Worm (Caenorhabditis elegans) whole organism, L4 larva: ENCODE results near the gene Y39E4B.6.

Experiments used
- D1046.2 ChIP-seq: fragments of 200-800 bp; sonication (Bioruptor generic); IDR thresholded peaks from 2 replicates; pipeline ENCODE4 v1.3.6; 2022; ENCODE audit warnings: missing genetic modification characterization, missing compliant biosample characterization
- F10B5.3 ChIP-seq: sonication (generic microtip); optimal IDR thresholded peaks from 2 replicates; lab custom pipeline; 2016; ENCODE audit warnings: mild to moderate bottlenecking, missing genetic modification characterization, missing compliant biosample characterization
- F37D6.2 ChIP-seq: sonication (generic microtip); optimal IDR thresholded peaks from 2 replicates; lab custom pipeline; 2016; ENCODE audit warnings: mild to moderate bottlenecking, missing genetic modification characterization, missing compliant biosample characterization
- F44E2.7 ChIP-seq: fragments of 200-800 bp; sonication (Bioruptor generic); IDR thresholded peaks from 2 replicates; pipeline ENCODE4 v2.1.2; 2022; ENCODE audit warnings: missing genetic modification characterization, missing compliant biosample characterization
- T26A8.4 ChIP-seq: fragments of 200-800 bp; sonication (Bioruptor generic); IDR thresholded peaks from 2 replicates; pipeline ENCODE4 v1.3.6; 2022; ENCODE audit warnings: missing genetic modification characterization, missing compliant biosample characterization
- Y105C5A.15 ChIP-seq: fragments of 200-800 bp; sonication (Bioruptor generic); IDR thresholded peaks from 2 replicates; pipeline ENCODE4 v1.3.6; 2022; ENCODE audit warnings: missing genetic modification characterization, missing compliant biosample characterization
- Y75B8A.6 ChIP-seq: fragments of 200-800 bp; sonication (Bioruptor generic); IDR thresholded peaks from 2 replicates; pipeline ENCODE4 v1.3.6; 2022; ENCODE audit warnings: missing genetic modification reagents, missing genetic modification characterization, missing compliant biosample characterization
- ZK337.2 ChIP-seq: fragments of 200-800 bp; sonication (Bioruptor generic); IDR thresholded peaks from 2 replicates; pipeline ENCODE4 v1.3.6; 2022; ENCODE audit warnings: missing genetic modification reagents, missing genetic modification characterization, missing compliant biosample characterization
- ZK546.5 ChIP-seq, 2 experiments: sonication (generic microtip); optimal IDR thresholded peaks; 2 replicates each; lab custom pipeline; 2017; ENCODE audit warnings: missing biosample characterization in 2 of 2, missing genetic modification characterization in 2 of 2
- aha-1 ChIP-seq: fragments of 150-350 bp; peaks from one replicate; lab custom pipeline; 2014; ENCODE audit warnings: missing biosample characterization, missing genetic modification characterization
- ceh-32 ChIP-seq: sonication (generic microtip); optimal IDR thresholded peaks from 2 replicates; lab custom pipeline; 2016; ENCODE audit warnings: mild to moderate bottlenecking, missing genetic modification characterization, missing compliant biosample characterization; ENCODE audit not compliant: poor library complexity
- ceh-44 ChIP-seq: fragments of 200-800 bp; sonication (Bioruptor generic); IDR thresholded peaks from 2 replicates; pipeline ENCODE4 v1.3.6; 2022; ENCODE audit warnings: missing genetic modification reagents, missing genetic modification characterization, missing compliant biosample characterization
- ctbp-1 ChIP-seq: fragments of 200-800 bp; sonication (Bioruptor generic); IDR thresholded peaks from 2 replicates; pipeline ENCODE4 v1.3.6; 2022; ENCODE audit warnings: missing genetic modification reagents, missing genetic modification characterization, missing compliant biosample characterization
- daf-12 ChIP-seq: fragments of 150-350 bp; optimal IDR thresholded peaks from 2 replicates; lab custom pipeline; 2014; ENCODE audit warnings: missing biosample characterization, missing genetic modification reagents, missing genetic modification characterization
- daf-16 ChIP-seq, 3 experiments: sonication (generic microtip); optimal IDR thresholded peaks; 2 replicates each; lab custom pipeline; 2016 to 2017; ENCODE audit warnings: missing genetic modification characterization in 3 of 3, missing genetic modification reagents in 3 of 3, mild to moderate bottlenecking in 2 of 3, missing compliant biosample characterization in 2 of 3, missing biosample characterization in 1 of 3, moderate library complexity in 1 of 3
- daf-8 ChIP-seq: fragments of 200-800 bp; sonication (Bioruptor generic); IDR thresholded peaks from 2 replicates; pipeline ENCODE4 v1.3.6; 2022; ENCODE audit warnings: missing genetic modification characterization, missing compliant biosample characterization
- dmd-6 ChIP-seq: fragments of 200-800 bp; sonication (Bioruptor generic); IDR thresholded peaks from 2 replicates; pipeline ENCODE4 v1.3.6; 2022; ENCODE audit warnings: missing genetic modification reagents, missing genetic modification characterization, missing compliant biosample characterization
- dmd-8 ChIP-seq: fragments of 200-800 bp; sonication (Bioruptor generic); IDR thresholded peaks from 2 replicates; pipeline ENCODE4 v1.3.6; 2022; ENCODE audit warnings: missing genetic modification characterization, missing compliant biosample characterization
- dpl-1 ChIP-seq: fragments of 150-350 bp; optimal IDR thresholded peaks from 2 replicates; lab custom pipeline; 2014; ENCODE audit warnings: missing biosample characterization, missing genetic modification reagents, missing genetic modification characterization
- egl-43 ChIP-seq: fragments of 200-800 bp; sonication (Bioruptor generic); IDR thresholded peaks from 2 replicates; pipeline ENCODE4 v1.3.6; 2022; ENCODE audit warnings: missing genetic modification reagents, missing genetic modification characterization, missing compliant biosample characterization
- fkh-10 ChIP-seq: fragments of 150-350 bp; optimal IDR thresholded peaks from 2 replicates; lab custom pipeline; 2014; ENCODE audit warnings: missing biosample characterization, missing genetic modification reagents, missing genetic modification characterization
- gei-8 ChIP-seq: fragments of 200-800 bp; sonication (Bioruptor generic); optimal IDR thresholded peaks from 2 replicates; lab custom pipeline; 2018; ENCODE audit warnings: mild to moderate bottlenecking, missing genetic modification characterization, missing compliant biosample characterization
- hlh-11 ChIP-seq: fragments of 200-800 bp; sonication (Bioruptor generic); optimal IDR thresholded peaks from 2 replicates; lab custom pipeline; 2018; ENCODE audit warnings: mild to moderate bottlenecking, missing genetic modification characterization, missing compliant biosample characterization
- hlh-30 ChIP-seq: sonication (generic microtip); optimal IDR thresholded peaks from 2 replicates; lab custom pipeline; 2017; ENCODE audit warnings: antibody characterized with exemption, mild to moderate bottlenecking, missing genetic modification characterization, missing compliant biosample characterization; ENCODE audit not compliant: insufficient read depth
- jun-1 ChIP-seq: fragments of 150-350 bp; optimal IDR thresholded peaks from 2 replicates; lab custom pipeline; 2014; ENCODE audit warnings: missing biosample characterization, missing genetic modification reagents, missing genetic modification characterization
- lin-13 ChIP-seq: fragments of 150-350 bp; optimal IDR thresholded peaks from 2 replicates; lab custom pipeline; 2014; ENCODE audit warnings: missing biosample characterization, missing genetic modification reagents, missing genetic modification characterization
- lin-29 ChIP-seq: fragments of 200-800 bp; sonication (Bioruptor generic); IDR thresholded peaks from 2 replicates; pipeline ENCODE4 v1.3.6; 2022; ENCODE audit warnings: missing genetic modification reagents, missing genetic modification characterization, missing compliant biosample characterization
- lin-38 ChIP-seq: fragments of 200-800 bp; sonication (Bioruptor generic); IDR thresholded peaks from 2 replicates; pipeline ENCODE4 v1.3.6; 2022; ENCODE audit warnings: missing genetic modification reagents, missing genetic modification characterization, missing compliant biosample characterization
- lsy-2 ChIP-seq, 2 experiments: fragments of 150-350 bp in 1 of 2; sonication (generic microtip) in 1 of 2; optimal IDR thresholded peaks; 2 replicates each; lab custom pipeline; 2014 to 2017; ENCODE audit warnings: missing biosample characterization in 2 of 2, missing genetic modification characterization in 2 of 2
- madf-9 ChIP-seq: fragments of 200-800 bp; sonication (Bioruptor generic); conservative IDR thresholded peaks from 2 replicates; pipeline ENCODE4 v1.3.6; 2022; ENCODE audit warnings: missing genetic modification reagents, missing genetic modification characterization, missing compliant biosample characterization
- mep-1 ChIP-seq: fragments of 150-350 bp; sonication (generic microtip); optimal IDR thresholded peaks from 3 replicates; lab custom pipeline; 2014; ENCODE audit warnings: missing biosample characterization, missing genetic modification characterization
- mxl-2 ChIP-seq: fragments of 200-800 bp; sonication (Bioruptor generic); conservative IDR thresholded peaks from 2 replicates; pipeline ENCODE4 v1.3.6; 2022; ENCODE audit warnings: missing genetic modification reagents, missing genetic modification characterization, missing compliant biosample characterization
- nhr-102 ChIP-seq: sonication (generic microtip); optimal IDR thresholded peaks from 2 replicates; lab custom pipeline; 2016; ENCODE audit warnings: mild to moderate bottlenecking, missing genetic modification characterization, moderate library complexity, missing compliant biosample characterization
- nhr-11 ChIP-seq: fragments of 150-350 bp; optimal IDR thresholded peaks from 2 replicates; lab custom pipeline; 2014; ENCODE audit warnings: missing biosample characterization, missing genetic modification characterization
- nhr-237 ChIP-seq: sonication (generic microtip); optimal IDR thresholded peaks from 2 replicates; lab custom pipeline; 2017; ENCODE audit warnings: missing biosample characterization, missing genetic modification characterization
- nhr-25 ChIP-seq: sonication (generic microtip); optimal IDR thresholded peaks from 2 replicates; lab custom pipeline; 2017; ENCODE audit warnings: missing genetic modification characterization, mild to moderate bottlenecking, missing compliant biosample characterization, antibody characterized with exemption, moderate library complexity, borderline replicate concordance; ENCODE audit not compliant: insufficient read depth
- nhr-28 ChIP-seq: fragments of 150-350 bp; optimal IDR thresholded peaks from 2 replicates; lab custom pipeline; 2014; ENCODE audit warnings: missing biosample characterization, missing genetic modification characterization
- nhr-48 ChIP-seq: sonication (generic microtip); optimal IDR thresholded peaks from 2 replicates; lab custom pipeline; 2016; ENCODE audit warnings: mild to moderate bottlenecking, missing genetic modification characterization, missing compliant biosample characterization
- nhr-6 ChIP-seq: fragments of 150-350 bp; optimal IDR thresholded peaks from 2 replicates; lab custom pipeline; 2014; ENCODE audit warnings: missing biosample characterization, missing genetic modification characterization
- nhr-76 ChIP-seq: fragments of 150-350 bp; optimal IDR thresholded peaks from 2 replicates; lab custom pipeline; 2014; ENCODE audit warnings: missing biosample characterization, missing genetic modification characterization
- php-3 ChIP-seq: fragments of 200-800 bp; sonication (Bioruptor generic); IDR thresholded peaks from 2 replicates; pipeline ENCODE4 v1.3.6; 2022; ENCODE audit warnings: missing genetic modification reagents, missing genetic modification characterization, missing compliant biosample characterization
- pqm-1 ChIP-seq: sonication (generic microtip); optimal IDR thresholded peaks from 2 replicates; lab custom pipeline; 2017; ENCODE audit warnings: missing biosample characterization, missing genetic modification characterization
- rbr-2 ChIP-seq: sonication (generic microtip); optimal IDR thresholded peaks from 2 replicates; lab custom pipeline; 2016; ENCODE audit warnings: missing genotype, missing genetic modification characterization, missing compliant biosample characterization
- skn-1 ChIP-seq: fragments of 150-350 bp; optimal IDR thresholded peaks from 2 replicates; lab custom pipeline; 2014; ENCODE audit warnings: missing biosample characterization, missing genetic modification characterization
- snpc-1.2 ChIP-seq: fragments of 200-800 bp; sonication (Bioruptor generic); IDR thresholded peaks from 2 replicates; pipeline ENCODE4 v1.3.6; 2022; ENCODE audit warnings: missing genetic modification reagents, missing genetic modification characterization, missing compliant biosample characterization
- spr-3 ChIP-seq: fragments of 200-800 bp; sonication (Bioruptor generic); optimal IDR thresholded peaks from 2 replicates; lab custom pipeline; 2018; ENCODE audit warnings: mild to moderate bottlenecking, missing genetic modification characterization, missing compliant biosample characterization
- unc-39 ChIP-seq: sonication (generic microtip); optimal IDR thresholded peaks from 2 replicates; lab custom pipeline; 2017; ENCODE audit warnings: missing biosample characterization, missing genetic modification characterization
- zag-1 ChIP-seq: fragments of 150-350 bp; optimal IDR thresholded peaks from 2 replicates; lab custom pipeline; 2014; ENCODE audit warnings: missing biosample characterization, missing genetic modification characterization
- zfp-2 ChIP-seq: sonication (generic microtip); optimal IDR thresholded peaks from 2 replicates; lab custom pipeline; 2016; ENCODE audit warnings: mild to moderate bottlenecking, missing genetic modification characterization, missing compliant biosample characterization
- zfp-3 ChIP-seq: fragments of 200-800 bp; sonication (Bioruptor generic); conservative IDR thresholded peaks from 2 replicates; pipeline ENCODE4 v1.3.6; 2022; ENCODE audit warnings: missing genetic modification reagents, missing genetic modification characterization, missing compliant biosample characterization
- zip-2 ChIP-seq: fragments of 150-350 bp; optimal IDR thresholded peaks from 2 replicates; lab custom pipeline; 2014; ENCODE audit warnings: missing biosample characterization, missing genetic modification characterization
- ztf-7 ChIP-seq: fragments of 150-350 bp; optimal IDR thresholded peaks from 2 replicates; lab custom pipeline; 2014; ENCODE audit warnings: missing biosample characterization, missing genetic modification characterization

Gene Y39E4B.6

DNA sequence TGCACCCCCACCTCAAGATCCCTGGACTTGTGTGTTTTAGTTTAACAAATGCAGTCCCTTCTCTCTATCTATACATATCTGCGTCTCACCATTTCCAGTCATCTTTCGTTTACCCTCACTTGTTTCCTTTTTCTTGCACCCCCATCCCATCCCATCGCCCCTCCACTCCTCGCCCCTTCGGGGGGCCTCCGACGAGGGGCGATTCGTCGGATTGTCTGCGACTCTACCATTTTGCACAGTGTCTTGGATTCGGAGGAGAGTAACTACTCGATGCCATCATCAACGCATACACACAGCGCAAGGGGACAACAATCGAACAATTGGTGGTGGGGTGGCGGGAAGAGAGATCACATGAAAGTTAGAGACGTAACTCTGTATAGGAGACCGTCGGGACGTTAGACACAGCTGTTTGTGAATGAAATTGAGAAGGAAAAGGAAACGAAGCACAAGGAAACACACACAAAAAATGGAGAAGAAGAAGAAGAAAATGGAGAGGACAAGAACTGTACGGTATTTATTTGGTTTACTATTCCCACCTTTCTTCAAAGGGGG, 8.1 kb upstream of the Y39E4B.6 start (continued):
- peak; percentile 70 for TF ChIP-seq nhr-25
- peak; percentile 33 for TF ChIP-seq pqm-1
- no peak for TF ChIP-seq zip-2 (tag; lab: Kevin White, UChicago)
- TF ChIP-seq ctbp-1, result peak; percentile 93
- peak; percentile 48; the same call in 1 of the 2 replicates for TF ChIP-seq php-3 (GFP tag; lab: Robert Waterston, UW)
- TF ChIP-seq nhr-48 (tag; lab: Kevin White, UChicago), result peak; percentile 79
- TF ChIP-seq F44E2.7 (GFP tag; lab: Robert Waterston, UW), result no peak
- TF ChIP-seq jun-1 (tag; lab: Kevin White, UChicago), result peak; percentile 88
- TF ChIP-seq daf-12, result no peak
- peak; percentile 25 for TF ChIP-seq ztf-7 (tag; lab: Kevin White, UChicago)
- peak; percentile 63 for TF ChIP-seq lin-38
- TF ChIP-seq Y75B8A.6, result no peak
- TF ChIP-seq D1046.2 (GFP tag; lab: Robert Waterston, UW), result no peak
- TF ChIP-seq hlh-11 (tag; lab: Kevin White, UChicago), result peak; percentile 98
- peak; percentile 97 for TF ChIP-seq hlh-30 (tag; lab: Kevin White, UChicago)
- no peak for TF ChIP-seq nhr-76
- TF ChIP-seq lin-29 (GFP tag; lab: Robert Waterston, UW), result no peak
- peak; percentile 78 for TF ChIP-seq nhr-11 (tag; lab: Kevin White, UChicago)
- TF ChIP-seq zag-1 (tag; lab: Kevin White, UChicago), result peak; percentile 28
- 0 out of 2 replicates have a peak, but pooled peaks have one; percentile 46 for TF ChIP-seq mxl-2 (GFP tag; lab: Robert Waterston, UW)
- peak; percentile 99 for TF ChIP-seq mep-1 (tag; lab: Kevin White, UChicago)
- TF ChIP-seq zfp-3 (GFP tag; lab: Robert Waterston, UW), result no peak
- no peak for TF ChIP-seq skn-1 (tag; lab: Kevin White, UChicago)
- TF ChIP-seq F37D6.2 (tag; lab: Kevin White, UChicago), result peak; percentile 85
- peak; percentile 87 to 89 for TF ChIP-seq lsy-2 (tag; optimal IDR thresholded peaks at IDR 0.05; lab: Kevin White, UChicago)
- 0 out of 2 replicates have a peak, but pooled peaks have one; percentile 54 for TF ChIP-seq madf-9 (GFP tag; lab: Robert Waterston, UW)
- peak; percentile 87 for TF ChIP-seq nhr-6
- peak; percentile 31 to 77 for TF ChIP-seq daf-16 (GFP tag; optimal IDR thresholded peaks at IDR 0.05; lab: Kevin White, UChicago)
- peak; percentile 84 for TF ChIP-seq daf-16 (tag; optimal IDR thresholded peaks at IDR 0.05; lab: Kevin White, UChicago)
- peak; percentile 37 for TF ChIP-seq gei-8 (GFP tag; lab: Kevin White, UChicago)
- peak; percentile 71 for TF ChIP-seq nhr-28 (tag; lab: Kevin White, UChicago)
- TF ChIP-seq ceh-32, result peak; percentile 27
- TF ChIP-seq Y105C5A.15 (GFP tag; lab: Robert Waterston, UW), result 0 out of 2 replicates have a peak, but pooled peaks have one; percentile 51
- peak; percentile 22 for TF ChIP-seq spr-3 (GFP tag; lab: Kevin White, UChicago)
- peak; percentile 99 for TF ChIP-seq aha-1
- peak; percentile 6 for TF ChIP-seq zfp-2
- TF ChIP-seq fkh-10 (GFP tag; lab: Kevin White, UChicago), result peak; percentile 98
- no peak for TF ChIP-seq nhr-237 (tag; lab: Kevin White, UChicago)
- TF ChIP-seq daf-8 (GFP tag; lab: Robert Waterston, UW), result no peak
- TF ChIP-seq, all 104 proteins: peak for 66

DNA sequence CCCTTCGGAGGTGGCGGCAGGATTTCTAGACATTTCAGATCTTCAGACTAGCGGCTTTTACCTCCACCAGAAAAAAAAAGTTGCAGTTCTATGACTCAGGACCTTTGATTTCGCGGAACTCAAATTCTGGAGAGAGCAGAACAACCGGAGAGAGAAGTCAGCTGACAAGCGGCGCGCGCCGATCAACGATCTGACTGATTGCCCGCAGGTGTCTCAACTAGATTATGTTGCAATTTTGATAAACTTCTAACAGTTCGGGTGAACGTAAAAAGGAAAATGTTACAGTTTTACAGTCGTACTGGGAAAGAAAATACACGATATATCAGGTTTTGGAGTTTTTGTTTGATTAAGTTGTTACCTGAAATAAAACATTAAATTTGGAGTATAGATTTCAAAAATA, 7.6 kb upstream of the Y39E4B.6 start:
- TF ChIP-seq dpl-1 (no peak), ceh-44 (GFP tag; lab: Robert Waterston, UW) (no peak), F10B5.3 (tag; lab: Kevin White, UChicago) (no peak), dmd-8 (GFP tag; lab: Robert Waterston, UW) (no peak), zfp-2 (no peak), dmd-6 (GFP tag; lab: Robert Waterston, UW) (no peak), rbr-2 (tag; lab: Kevin White, UChicago) (no peak), egl-43 (no peak), lin-13 (GFP tag; lab: Kevin White, UChicago) (no peak), nhr-102 (tag; lab: Kevin White, UChicago) (no peak), ZK546.5 (tag; optimal IDR thresholded peaks at IDR 0.05; lab: Kevin White, UChicago) (no peak), nhr-11 (tag; lab: Kevin White, UChicago) (no peak), unc-39 (tag; lab: Kevin White, UChicago) (no peak), snpc-1.2 (GFP tag; lab: Robert Waterston, UW) (no peak), ZK337.2 (GFP tag; lab: Robert Waterston, UW) (no peak), Y75B8A.6 (no peak), nhr-6 (no peak), T26A8.4 (no peak)
